Fruit fly (Drosophila melanogaster): ENCODE measurements around the gene mtrm.

dm6 chr3L:8398763-8399445 lies 13.9 kb upstream of the mtrm start:
- TF ChIP-seq CG4496 (GFP tag; IDR thresholded peaks at IDR 0.05) (peak; percentile 86), gl (tag; optimal IDR thresholded peaks at IDR 0.05) (peak; percentile 75), CG34367 (tag; optimal IDR thresholded peaks at IDR 0.05) (peak; percentile 72), Pif1A (GFP tag; optimal IDR thresholded peaks at IDR 0.05) (no peak), CG8301 (tag; optimal IDR thresholded peaks at IDR 0.05) (no peak), CG32121 (GFP tag; IDR thresholded peaks at IDR 0.05) (peak; percentile 86), CG14655 (GFP tag; optimal IDR thresholded peaks at IDR 0.05) (no peak), CG15710 (tag; optimal IDR thresholded peaks at IDR 0.05) (peak; percentile 84), CG9948 (tag; optimal IDR thresholded peaks at IDR 0.05) (peak; percentile 66), CG8159 (tag; optimal IDR thresholded peaks at IDR 0.05) (no peak), CG17806 (tag; optimal IDR thresholded peaks at IDR 0.05) (peak; percentile 77), CG13204 (GFP tag; optimal IDR thresholded peaks at IDR 0.05) (no peak), fd96Ca (GFP tag; IDR thresholded peaks at IDR 0.05) (peak; percentile 86), CG10348 (GFP tag; IDR thresholded peaks at IDR 0.05) (no peak)
